Fruit fly (Drosophila melanogaster) whole organism: Measurements from ENCODE around the gene Chro.

ENCODE experiments used
- CG8478 ChIP-seq: fragments of >200 bp; optimal IDR thresholded peaks from 2 replicates; lab custom pipeline; 2018; ENCODE audit warnings: inconsistent platforms
- Dll ChIP-seq: fragments of >200 bp; optimal IDR thresholded peaks from 2 replicates; lab custom pipeline; 2017
- EcR ChIP-seq, 2 experiments: fragments of >200 bp; optimal IDR thresholded peaks; 2 replicates each; lab custom pipeline; 2017; ENCODE audit warnings: missing biosample characterization in 2 of 2, missing genetic modification characterization in 2 of 2, missing genetic modification reagents in 2 of 2
- pan ChIP-seq: fragments of >200 bp; optimal IDR thresholded peaks from 2 replicates; lab custom pipeline; 2017
- psq ChIP-seq: fragments of >200 bp; optimal IDR thresholded peaks from 2 replicates; lab custom pipeline; 2017
- usp ChIP-seq: fragments of >200 bp; optimal IDR thresholded peaks from 2 replicates; lab custom pipeline; 2017; ENCODE audit warnings: missing biosample characterization, missing genetic modification characterization, mixed read lengths

DNA sequence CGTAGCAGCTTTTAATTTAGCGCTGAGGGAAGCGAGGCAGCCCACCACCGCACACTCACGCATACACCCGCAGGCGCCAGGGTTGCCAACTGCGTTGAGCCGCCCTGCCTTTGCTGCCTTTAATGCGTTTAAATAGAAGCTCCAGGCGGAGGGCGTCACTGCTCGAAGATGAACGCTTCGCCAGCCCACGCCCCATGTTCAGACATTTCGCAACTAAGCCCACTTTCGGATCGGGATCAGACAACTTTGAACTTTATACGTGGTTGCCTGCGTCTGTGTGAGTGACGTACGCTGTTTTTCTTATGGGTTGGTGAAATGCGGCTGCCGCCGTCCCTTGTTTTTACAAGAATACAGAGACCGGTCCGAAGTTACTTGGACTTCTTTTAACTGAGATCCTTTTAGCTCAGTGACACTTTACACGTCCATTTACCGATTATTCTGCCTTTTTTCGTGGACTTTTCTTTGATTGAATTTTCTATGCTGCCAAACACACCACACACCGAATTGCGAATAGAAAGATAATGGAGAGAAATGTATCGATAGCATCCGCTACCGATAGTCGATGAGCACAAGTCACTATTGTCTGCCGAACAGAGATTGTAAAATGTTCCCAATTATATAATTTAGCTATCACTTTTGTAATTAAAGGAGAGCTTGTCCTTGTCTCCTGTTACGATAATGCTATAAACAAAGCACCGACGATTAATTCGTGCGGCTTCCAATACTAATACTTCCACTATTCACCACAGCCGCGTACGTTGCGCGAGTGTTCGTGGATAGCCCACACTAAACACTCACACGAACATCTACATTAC, 7.5 kb downstream of the Chro start:
- TF ChIP-seq EcR (GFP tag; optimal IDR thresholded peaks at IDR 0.05; lab: Kevin White, UChicago) = no peak
- TF ChIP-seq psq = no peak
- TF ChIP-seq Dll (lab: Kevin White, UChicago) = no peak
- no peak for TF ChIP-seq CG8478 (lab: Kevin White, UChicago)
- TF ChIP-seq usp (GFP tag; lab: Kevin White, UChicago) = no peak
- peak; percentile 54 for TF ChIP-seq pan (lab: Kevin White, UChicago)
